Worm (Caenorhabditis elegans): Measurements from ENCODE around the gene Y116F11B.17.

ce11 chrV:19831588-19831987, 9.6 kb upstream of the Y116F11B.17 start:
- TF ChIP-seq lin-13 (GFP tag; optimal IDR thresholded peaks at IDR 0.05): no peak
- TF ChIP-seq lsy-2 (tag; optimal IDR thresholded peaks at IDR 0.05): no peak
- TF ChIP-seq ztf-11 (tag; optimal IDR thresholded peaks at IDR 0.05): no peak
